Worm (Caenorhabditis elegans) whole organism, L2 larva: ENCODE measurements around the gene fbxa-210.

Experiments used
- lin-39 ChIP-seq: fragments of 150-350 bp; optimal IDR thresholded peaks from 2 replicates; lab custom pipeline; 2014; ENCODE audit warnings: missing biosample characterization, missing genetic modification reagents, missing genetic modification characterization
- skn-1 ChIP-seq: sonication (generic microtip); optimal IDR thresholded peaks from 2 replicates; lab custom pipeline; 2017; ENCODE audit warnings: missing biosample characterization, missing genetic modification characterization

Gene fbxa-210

DNA sequence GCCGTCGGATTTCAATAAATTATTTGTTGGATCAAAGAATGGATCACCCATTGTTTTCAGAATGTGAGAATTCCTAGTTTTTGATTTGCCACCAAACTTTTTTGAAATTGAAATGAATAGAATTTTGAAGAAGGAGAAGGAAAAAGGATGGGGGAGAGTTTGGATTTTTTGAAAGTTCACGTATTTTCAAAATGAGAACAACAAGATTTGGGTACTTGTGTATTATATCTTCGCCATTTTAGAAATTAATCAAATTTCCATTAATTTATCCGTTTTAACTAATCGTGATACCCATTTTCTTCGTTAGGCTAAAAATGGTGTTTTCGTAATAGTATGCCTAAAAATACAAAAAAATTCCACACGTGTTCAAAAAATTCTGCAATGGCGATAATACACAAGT lies 46.4 kb downstream of the fbxa-210 start, which contains the start of gene C14A6.8:
TSS of gene C14A6.8 (minus strand) at position 101 of the 400 bp plus-strand sequence.
- TF ChIP-seq lin-39 (tag; lab: Kevin White, UChicago): no peak
- no peak for TF ChIP-seq skn-1 (tag; lab: Kevin White, UChicago)
- TF ChIP-seq, all 48 proteins: peak for 0
